Fruit fly (Drosophila melanogaster) whole organism, wandering third instar larva: ENCODE measurements around the gene flr.

Experiments used
- Abd-B ChIP-seq: fragments of >200 bp; optimal IDR thresholded peaks from 2 replicates; lab custom pipeline; 2017; ENCODE audit warnings: missing biosample characterization, missing genetic modification characterization
- CrebA ChIP-seq: fragments of 200-800 bp; sonication (Bioruptor generic); optimal IDR thresholded peaks from 2 replicates; lab custom pipeline; 2016; ENCODE audit warnings: missing biosample characterization, mild to moderate bottlenecking, missing genetic modification characterization, borderline replicate concordance
- Dfd ChIP-seq: fragments of >200 bp; optimal IDR thresholded peaks from 2 replicates; lab custom pipeline; 2017; ENCODE audit warnings: missing biosample characterization, missing genetic modification characterization
- Dif ChIP-seq: fragments of 200-275, 200-300 bp; sonication (Bioruptor generic); optimal IDR thresholded peaks from 2 replicates; lab custom pipeline; 2018; ENCODE audit warnings: missing biosample characterization, missing genetic modification characterization; ENCODE audit not compliant: partially characterized antibody
- HLH106 ChIP-seq: fragments of 200-800 bp; optimal IDR thresholded peaks from 3 replicates; lab custom pipeline; 2019; ENCODE audit warnings: missing biosample characterization, mild to moderate bottlenecking, missing genetic modification characterization, moderate library complexity
- Hnf4 ChIP-seq: fragments of 200-800 bp; sonication (Bioruptor generic); optimal IDR thresholded peaks from 2 replicates; lab custom pipeline; 2016; ENCODE audit warnings: missing biosample characterization, mild to moderate bottlenecking, missing genetic modification characterization
- Hr78 ChIP-seq: fragments of >200 bp; optimal IDR thresholded peaks from 2 replicates; lab custom pipeline; 2017; ENCODE audit warnings: missing biosample characterization, missing genetic modification characterization
- Hr83 ChIP-seq: fragments of 200-300 bp; sonication (Bioruptor generic); optimal IDR thresholded peaks from 2 replicates; lab custom pipeline; 2016; ENCODE audit warnings: missing biosample characterization, mild to moderate bottlenecking, missing genetic modification characterization, moderate library complexity; ENCODE audit not compliant: poor library complexity, severe bottlenecking
- Jra ChIP-seq: sonication (Bioruptor generic); optimal IDR thresholded peaks from 2 replicates; lab custom pipeline; 2016; ENCODE audit warnings: missing biosample characterization, missing genetic modification characterization
- Mio ChIP-seq: sonication (Bioruptor generic); optimal IDR thresholded peaks from 2 replicates; lab custom pipeline; 2016; ENCODE audit warnings: missing biosample characterization, missing genetic modification characterization
- Myc ChIP-seq: fragments of >200 bp; optimal IDR thresholded peaks from 2 replicates; lab custom pipeline; 2017
- N ChIP-seq: fragments of >200 bp; optimal IDR thresholded peaks from 2 replicates; lab custom pipeline; 2018; ENCODE audit warnings: missing biosample characterization, missing external identifiers, missing genetic modification characterization
- Rel ChIP-seq, 2 experiments: fragments of 200-800 bp; sonication (Bioruptor generic) in 1 of 2; optimal IDR thresholded peaks; 2 replicates in 1 of 2; 3 replicates in 1 of 2; lab custom pipeline; 2016 to 2019; ENCODE audit warnings: mild to moderate bottlenecking in 2 of 2, missing biosample characterization in 2 of 2, missing genetic modification characterization in 2 of 2, moderate library complexity in 1 of 2
- Sp1 ChIP-seq: fragments of 200-800 bp; sonication (Bioruptor generic); optimal IDR thresholded peaks from 3 replicates; lab custom pipeline; 2019; ENCODE audit warnings: missing biosample characterization, mild to moderate bottlenecking, missing genetic modification characterization, moderate library complexity
- Vsx2 ChIP-seq: fragments of 200-300, 225-300 bp; sonication (Bioruptor generic); optimal IDR thresholded peaks from 2 replicates; lab custom pipeline; 2018; ENCODE audit warnings: missing biosample characterization, missing genetic modification characterization; ENCODE audit not compliant: partially characterized antibody
- br ChIP-seq: fragments of 200-800 bp; sonication (Bioruptor generic); optimal IDR thresholded peaks from 2 replicates; lab custom pipeline; 2016; ENCODE audit warnings: missing biosample characterization, missing genetic modification characterization
- brk ChIP-seq: fragments of 200-800 bp; sonication (Bioruptor generic); optimal IDR thresholded peaks from 2 replicates; lab custom pipeline; 2016; ENCODE audit warnings: missing biosample characterization, mild to moderate bottlenecking, missing genetic modification characterization
- dl ChIP-seq, 2 experiments: fragments of 175-275, 200-275 bp in 1 of 2; fragments of 200-275 bp in 1 of 2; sonication (Bioruptor generic); optimal IDR thresholded peaks; lab custom pipeline; 2018; ENCODE audit warnings: mild to moderate bottlenecking in 2 of 2, missing biosample characterization in 2 of 2, missing genetic modification characterization in 2 of 2, moderate library complexity in 2 of 2; ENCODE audit not compliant: partially characterized antibody in 2 of 2, insufficient read depth in 1 of 2
- dmrt93B ChIP-seq: fragments of 200-800 bp; sonication (Bioruptor generic); optimal IDR thresholded peaks from 2 replicates; lab custom pipeline; 2018; ENCODE audit warnings: missing biosample characterization, mild to moderate bottlenecking, missing genetic modification characterization
- dsf ChIP-seq: sonication (Bioruptor generic); optimal IDR thresholded peaks from 2 replicates; lab custom pipeline; 2016; ENCODE audit warnings: missing biosample characterization, missing genetic modification characterization, borderline replicate concordance
- foxo ChIP-seq, 2 experiments: fragments of 200-800 bp; sonication (Bioruptor generic); optimal IDR thresholded peaks; 2 replicates in 1 of 2; 3 replicates in 1 of 2; lab custom pipeline; 2016 to 2017; ENCODE audit warnings: missing biosample characterization in 2 of 2, missing genetic modification characterization in 2 of 2
- h ChIP-seq: fragments of 200-800 bp; sonication (Bioruptor generic); optimal IDR thresholded peaks from 3 replicates; lab custom pipeline; 2016; ENCODE audit warnings: missing biosample characterization, mild to moderate bottlenecking, missing genetic modification characterization
- jim ChIP-seq: fragments of 175-275, 200-325 bp; sonication (Bioruptor generic); optimal IDR thresholded peaks from 2 replicates; lab custom pipeline; 2016; ENCODE audit warnings: missing biosample characterization, mild to moderate bottlenecking, missing genetic modification characterization
- pan ChIP-seq: fragments of >200 bp; optimal IDR thresholded peaks from 2 replicates; lab custom pipeline; 2017
- psq ChIP-seq: fragments of 200-800 bp; sonication (Bioruptor generic); optimal IDR thresholded peaks from 3 replicates; lab custom pipeline; 2017; ENCODE audit warnings: missing biosample characterization, mild to moderate bottlenecking, missing genetic modification characterization, moderate library complexity
- rgr ChIP-seq: fragments of 200-800 bp; sonication (Bioruptor generic); optimal IDR thresholded peaks from 3 replicates; lab custom pipeline; 2016; ENCODE audit warnings: missing biosample characterization, mild to moderate bottlenecking, missing genetic modification characterization
- sage ChIP-seq: fragments of 200-800 bp; sonication (Bioruptor generic); optimal IDR thresholded peaks from 2 replicates; lab custom pipeline; 2016; ENCODE audit warnings: missing biosample characterization, mild to moderate bottlenecking, missing genetic modification characterization
- sv ChIP-seq: fragments of 200-800 bp; sonication (Bioruptor generic); optimal IDR thresholded peaks from 3 replicates; lab custom pipeline; 2016; ENCODE audit warnings: missing biosample characterization, missing genetic modification characterization
- tai ChIP-seq: sonication (Bioruptor generic); optimal IDR thresholded peaks from 2 replicates; lab custom pipeline; 2016; ENCODE audit warnings: missing biosample characterization, missing genetic modification characterization
- usp ChIP-seq: fragments of >200 bp; optimal IDR thresholded peaks from 2 replicates; lab custom pipeline; 2017; ENCODE audit warnings: missing biosample characterization, missing genetic modification characterization
- woc ChIP-seq: sonication (Bioruptor generic); optimal IDR thresholded peaks from 2 replicates; lab custom pipeline; 2016; ENCODE audit warnings: missing biosample characterization, mild to moderate bottlenecking, missing genetic modification characterization

Gene flr

dm6 chr3L:13378202-13378601, 34.4 kb upstream of the flr start, which contains the start of gene SNCF:
SNCF (plus strand) TSS chr3L:13378583.
- TF ChIP-seq br (GFP tag; lab: Kevin White, UChicago) = no peak
- TF ChIP-seq usp (GFP tag; lab: Kevin White, UChicago) = no peak
- no peak for TF ChIP-seq Dfd (GFP tag; lab: Kevin White, UChicago)
- no peak for TF ChIP-seq N (GFP tag; lab: Kevin White, UChicago)
- TF ChIP-seq psq (GFP tag; lab: Kevin White, UChicago) = no peak
- TF ChIP-seq pan (lab: Kevin White, UChicago) = no peak
- TF ChIP-seq dsf = no peak
- no peak for TF ChIP-seq Vsx2 (GFP tag; lab: Kevin White, UChicago)
- TF ChIP-seq foxo (GFP tag; optimal IDR thresholded peaks at IDR 0.05; lab: Kevin White, UChicago) = no peak
- TF ChIP-seq tai = no peak
- no peak for TF ChIP-seq HLH106 (tag; lab: Kevin White, UChicago)
- TF ChIP-seq dmrt93B (GFP tag; lab: Kevin White, UChicago) = no peak

DNA sequence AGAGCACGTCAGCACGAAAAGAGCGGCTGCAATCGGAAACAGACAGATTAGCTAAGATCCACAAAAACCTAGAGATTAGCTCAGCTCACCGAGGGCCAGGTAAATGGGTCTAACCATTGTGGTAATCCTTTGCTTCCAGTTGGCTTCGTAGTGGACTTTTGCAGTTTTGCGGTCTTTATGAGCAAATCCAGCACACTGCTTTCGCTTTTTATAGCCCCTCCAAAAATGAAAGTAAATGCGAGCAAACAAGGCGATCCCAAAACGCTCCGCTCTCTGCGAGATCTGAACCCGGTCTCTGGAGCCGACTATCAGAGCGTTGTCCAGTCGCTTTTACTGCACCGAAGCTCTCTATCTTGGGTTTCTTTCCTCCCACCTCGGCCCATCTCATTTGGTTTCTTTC, 31.5 kb upstream of the flr start, which contains the start of gene CG14107:
Gene CG14107, minus strand, starts transcription at position 187 of the 400 bp plus-strand sequence.
- TF ChIP-seq Dif (GFP tag; lab: Kevin White, UChicago) (no peak), rgr (GFP tag; lab: Kevin White, UChicago) (no peak), tai (no peak), woc (no peak), dl (GFP tag; optimal IDR thresholded peaks at IDR 0.05; lab: Kevin White, UChicago; ENCODE audit: insufficient read depth in 1 of 2, partially characterized antibody in 2 of 2) (no peak), Hr78 (GFP tag; lab: Kevin White, UChicago) (no peak), sv (GFP tag; lab: Kevin White, UChicago) (no peak), Dfd (GFP tag; lab: Kevin White, UChicago) (no peak), sage (GFP tag; lab: Kevin White, UChicago) (no peak), usp (GFP tag; lab: Kevin White, UChicago) (no peak), Hr83 (GFP tag; lab: Kevin White, UChicago) (no peak), Myc (no peak), h (no peak), CrebA (no peak), Rel (GFP tag; optimal IDR thresholded peaks at IDR 0.05; lab: Kevin White, UChicago) (no peak), Rel (tag; optimal IDR thresholded peaks at IDR 0.05; lab: Kevin White, UChicago) (no peak), Sp1 (GFP tag; lab: Kevin White, UChicago) (no peak), Hnf4 (GFP tag; lab: Kevin White, UChicago) (no peak)

- TF ChIP-seq woc (no peak), Hr78 (GFP tag; lab: Kevin White, UChicago) (no peak), Jra (GFP tag; lab: Kevin White, UChicago) (no peak), brk (GFP tag; lab: Kevin White, UChicago) (no peak), Dfd (GFP tag; lab: Kevin White, UChicago) (no peak), Rel (GFP tag; optimal IDR thresholded peaks at IDR 0.05; lab: Kevin White, UChicago) (no peak), Rel (tag; optimal IDR thresholded peaks at IDR 0.05; lab: Kevin White, UChicago) (no peak), dsf (no peak)
- TF ChIP-seq, all 38 proteins: peak for 0
Observed at dm6 chr3L:13382061-13382815, 30.4 kb upstream of the flr start, which contains the start of gene ImpL1. ImpL1 (plus strand) TSS chr3L:13382765.

dm6 chr3L:13384489-13384888, 28.2 kb upstream of the flr start, which contains the start of gene CG14110:
CG14110 (plus strand) TSS chr3L:13384789.
- TF ChIP-seq Jra (GFP tag; lab: Kevin White, UChicago) (no peak), Mio (no peak), jim (GFP tag; lab: Kevin White, UChicago) (no peak), Dfd (GFP tag; lab: Kevin White, UChicago) (no peak), Abd-B (no peak)
